Worm (Caenorhabditis elegans): ENCODE data around the gene Y9C12A.1.

The Y9C12A.1 gene

ce11 chrX:726295-726694 is 43.7 kb upstream of the Y9C12A.1 start:
- TF ChIP-seq ceh-2 (tag; optimal IDR thresholded peaks at IDR 0.05) = no peak

ce11 chrX:725868-726267 is 43.3 kb upstream of the Y9C12A.1 start, which contains the start of gene sli-1:
Gene sli-1, minus strand, starts transcription at chrX:725968.
- TF ChIP-seq pag-3 (tag; optimal IDR thresholded peaks at IDR 0.05; ENCODE audit: borderline replicate concordance) = no peak
- no peak for TF ChIP-seq sox-2 (GFP tag; IDR thresholded peaks at IDR 0.05)
- no peak for TF ChIP-seq hlh-30 (tag; optimal IDR thresholded peaks at IDR 0.05; ENCODE audit: insufficient read depth)
- no peak for TF ChIP-seq ceh-45 (GFP tag; IDR thresholded peaks at IDR 0.05)
- TF ChIP-seq ceh-19 (GFP tag; optimal IDR thresholded peaks at IDR 0.05) = no peak
- no peak for TF ChIP-seq ahr-1 (tag; optimal IDR thresholded peaks at IDR 0.05)
- TF ChIP-seq lim-6 (tag; optimal IDR thresholded peaks at IDR 0.05) = no peak
- no peak for TF ChIP-seq dmd-4 (tag; optimal IDR thresholded peaks at IDR 0.05; ENCODE audit: borderline replicate concordance)
- no peak for TF ChIP-seq ceh-14 (tag; optimal IDR thresholded peaks at IDR 0.05)
- no peak for TF ChIP-seq nhr-232 (tag; optimal IDR thresholded peaks at IDR 0.05)
- TF ChIP-seq hlh-6 (tag; optimal IDR thresholded peaks at IDR 0.05) = no peak
- TF ChIP-seq F13H6.1 (tag; optimal IDR thresholded peaks at IDR 0.05) = no peak
- TF ChIP-seq ets-4 (tag; optimal IDR thresholded peaks at IDR 0.05) = no peak

ce11 chrX:714398-714797 is 31.8 kb upstream of the Y9C12A.1 start, which contains the start of gene irk-2:
Gene irk-2, minus strand, starts transcription at chrX:714498.
- no peak for TF ChIP-seq ceh-34 (tag; optimal IDR thresholded peaks at IDR 0.05)
- no peak for TF ChIP-seq C38D4.7 (GFP tag; optimal IDR thresholded peaks at IDR 0.05)
- TF ChIP-seq eyg-1 (tag; optimal IDR thresholded peaks at IDR 0.05) = no peak
- no peak for TF ChIP-seq hlh-6 (tag; optimal IDR thresholded peaks at IDR 0.05)
- no peak for TF ChIP-seq gmeb-2 (tag; optimal IDR thresholded peaks at IDR 0.05)
- TF ChIP-seq ceh-6 (GFP tag; optimal IDR thresholded peaks at IDR 0.05) = no peak
- TF ChIP-seq unc-3 (GFP tag; conservative IDR thresholded peaks at IDR 0.05) = no peak
- no peak for TF ChIP-seq unc-3 (tag; optimal IDR thresholded peaks at IDR 0.05)
- no peak for TF ChIP-seq odd-2 (tag; optimal IDR thresholded peaks at IDR 0.05)
- TF ChIP-seq ceh-45 (GFP tag; IDR thresholded peaks at IDR 0.05) = no peak
- TF ChIP-seq pha-4 (tag; optimal IDR thresholded peaks at IDR 0.05) = no peak
- no peak for TF ChIP-seq pax-1 (tag; optimal IDR thresholded peaks at IDR 0.05)
- no peak for TF ChIP-seq ahr-1 (tag; optimal IDR thresholded peaks at IDR 0.05)
- TF ChIP-seq hlh-30 (tag; optimal IDR thresholded peaks at IDR 0.05; ENCODE audit: insufficient read depth) = no peak
- TF ChIP-seq sox-2 (GFP tag; IDR thresholded peaks at IDR 0.05) = no peak

- TF ChIP-seq C38D4.7 (GFP tag; optimal IDR thresholded peaks at IDR 0.05) = no peak
- no peak for TF ChIP-seq pag-3 (tag; optimal IDR thresholded peaks at IDR 0.05; ENCODE audit: borderline replicate concordance)
- TF ChIP-seq mec-3 (tag; optimal IDR thresholded peaks at IDR 0.05; ENCODE audit: borderline replicate concordance) = no peak
- no peak for TF ChIP-seq tbx-7 (tag; optimal IDR thresholded peaks at IDR 0.05)
- TF ChIP-seq eyg-1 (tag; optimal IDR thresholded peaks at IDR 0.05) = no peak
- TF ChIP-seq nhr-232 (tag; optimal IDR thresholded peaks at IDR 0.05) = no peak
- no peak for TF ChIP-seq ceh-34 (tag; optimal IDR thresholded peaks at IDR 0.05)
- no peak for TF ChIP-seq syd-9 (tag; optimal IDR thresholded peaks at IDR 0.05)
- TF ChIP-seq madf-2 (tag; optimal IDR thresholded peaks at IDR 0.05) = no peak
- TF ChIP-seq pax-1 (tag; optimal IDR thresholded peaks at IDR 0.05) = no peak
- no peak for TF ChIP-seq T23F11.4 (GFP tag; optimal IDR thresholded peaks at IDR 0.05)
- TF ChIP-seq unc-55 (GFP tag; optimal IDR thresholded peaks at IDR 0.05) = no peak
- TF ChIP-seq dve-1 (tag; optimal IDR thresholded peaks at IDR 0.05) = no peak
- TF ChIP-seq ahr-1 (tag; optimal IDR thresholded peaks at IDR 0.05) = no peak
- TF ChIP-seq ceh-24 (tag; optimal IDR thresholded peaks at IDR 0.05) = no peak
- TF ChIP-seq K09A11.1 (tag; optimal IDR thresholded peaks at IDR 0.05; ENCODE audit: insufficient read depth) = no peak
- no peak for TF ChIP-seq che-1 (tag; optimal IDR thresholded peaks at IDR 0.05)
- no peak for TF ChIP-seq gmeb-2 (tag; optimal IDR thresholded peaks at IDR 0.05)
- TF ChIP-seq lin-11 (tag; optimal IDR thresholded peaks at IDR 0.05) = no peak
Measured at ce11 chrX:706490-706889, 23.9 kb upstream of the Y9C12A.1 start, which contains the start of gene M02A10.1. Gene M02A10.1, plus strand, starts transcription at chrX:706790.
